Worm (Caenorhabditis elegans) whole organism, L2 larva: Measurements from ENCODE around the gene Y54G2A.40.
A peak's percentile ranks its signal among the peaks of the same experiment; 100 is the strongest.

Experiments
- C34F6.9 ChIP-seq: fragments of 150-350 bp; optimal IDR thresholded peaks from 2 replicates; lab custom pipeline; 2014; ENCODE audit warnings: missing biosample characterization, missing genetic modification characterization
- F13H6.1 ChIP-seq: sonication (generic microtip); optimal IDR thresholded peaks from 2 replicates; lab custom pipeline; 2016; ENCODE audit warnings: missing genetic modification characterization, missing compliant biosample characterization
- Y55F3AM.14 ChIP-seq: fragments of 200-800 bp; sonication (Bioruptor generic); optimal IDR thresholded peaks from 2 replicates; lab custom pipeline; 2018; ENCODE audit warnings: mild to moderate bottlenecking, missing genetic modification characterization, missing compliant biosample characterization
- ZK546.5 ChIP-seq: sonication (generic microtip); optimal IDR thresholded peaks from 2 replicates; lab custom pipeline; 2017; ENCODE audit warnings: missing biosample characterization, missing genetic modification characterization
- aly-2 ChIP-seq: fragments of 150-350 bp; optimal IDR thresholded peaks from 2 replicates; lab custom pipeline; 2014; ENCODE audit warnings: missing biosample characterization, missing genetic modification characterization
- ceh-16 ChIP-seq: fragments of 150-350 bp; optimal IDR thresholded peaks from 2 replicates; lab custom pipeline; 2014; ENCODE audit warnings: missing biosample characterization, missing genetic modification characterization
- crh-2 ChIP-seq: sonication (generic microtip); optimal IDR thresholded peaks from 2 replicates; lab custom pipeline; 2017; ENCODE audit warnings: missing biosample characterization, missing genetic modification characterization
- dmd-4 ChIP-seq: sonication (generic microtip); optimal IDR thresholded peaks from 2 replicates; lab custom pipeline; 2017; ENCODE audit warnings: missing biosample characterization, missing genetic modification characterization
- egl-27 ChIP-seq: sonication (generic microtip); optimal IDR thresholded peaks from 3 replicates; lab custom pipeline; 2017; ENCODE audit warnings: missing biosample characterization, missing genetic modification reagents, missing genetic modification characterization
- elt-1 ChIP-seq: fragments of 150-350 bp; optimal IDR thresholded peaks from 2 replicates; lab custom pipeline; 2014; ENCODE audit warnings: missing biosample characterization, missing genetic modification characterization
- elt-3 ChIP-seq: sonication (generic microtip); optimal IDR thresholded peaks from 2 replicates; lab custom pipeline; 2017; ENCODE audit warnings: missing biosample characterization, missing genetic modification characterization
- fos-1 ChIP-seq: fragments of 150-350 bp; optimal IDR thresholded peaks from 2 replicates; lab custom pipeline; 2014; ENCODE audit warnings: missing biosample characterization, missing genetic modification characterization
- gmeb-1 ChIP-seq: fragments of 150-350 bp; optimal IDR thresholded peaks from 2 replicates; lab custom pipeline; 2014; ENCODE audit warnings: missing biosample characterization, missing genetic modification characterization
- lin-11 ChIP-seq: fragments of 150-350 bp; sonication (generic microtip); optimal IDR thresholded peaks from 2 replicates; lab custom pipeline; 2014; ENCODE audit warnings: missing biosample characterization, missing genetic modification characterization, inconsistent platforms, mixed read lengths
- lin-39 ChIP-seq: fragments of 150-350 bp; optimal IDR thresholded peaks from 2 replicates; lab custom pipeline; 2014; ENCODE audit warnings: missing biosample characterization, missing genetic modification reagents, missing genetic modification characterization
- lsy-2 ChIP-seq, 2 experiments: fragments of 150-350 bp in 1 of 2; sonication (generic microtip) in 1 of 2; optimal IDR thresholded peaks; 2 replicates each; lab custom pipeline; 2014 to 2017; ENCODE audit warnings: missing biosample characterization in 2 of 2, missing genetic modification characterization in 2 of 2
- mab-5 ChIP-seq: fragments of 150-350 bp; optimal IDR thresholded peaks from 2 replicates; lab custom pipeline; 2014; ENCODE audit warnings: missing biosample characterization, missing genetic modification characterization
- mbf-1 ChIP-seq: sonication (generic microtip); optimal IDR thresholded peaks from 2 replicates; lab custom pipeline; 2017; ENCODE audit warnings: missing biosample characterization, missing genetic modification characterization
- mdl-1 ChIP-seq, 2 experiments: fragments of 150-350 bp in 1 of 2; sonication (generic microtip) in 1 of 2; optimal IDR thresholded peaks; 2 replicates each; lab custom pipeline; 2017; ENCODE audit warnings: missing biosample characterization in 2 of 2, missing genetic modification characterization in 2 of 2
- nhr-10 ChIP-seq: sonication (generic microtip); optimal IDR thresholded peaks from 2 replicates; lab custom pipeline; 2017; ENCODE audit warnings: missing biosample characterization, missing genetic modification characterization
- nhr-11 ChIP-seq: fragments of 150-350 bp; optimal IDR thresholded peaks from 2 replicates; lab custom pipeline; 2014; ENCODE audit warnings: missing biosample characterization, missing genetic modification characterization
- nhr-12 ChIP-seq: fragments of 150-350 bp; optimal IDR thresholded peaks from 2 replicates; lab custom pipeline; 2014; ENCODE audit warnings: missing biosample characterization, missing genetic modification characterization
- nhr-129 ChIP-seq: fragments of 150-350 bp; optimal IDR thresholded peaks from 2 replicates; lab custom pipeline; 2014; ENCODE audit warnings: missing biosample characterization, missing genetic modification characterization
- nhr-21 ChIP-seq: fragments of 150-350 bp; optimal IDR thresholded peaks from 2 replicates; lab custom pipeline; 2014; ENCODE audit warnings: missing biosample characterization, missing genetic modification characterization
- nhr-23 ChIP-seq: fragments of 150-350 bp; optimal IDR thresholded peaks from 2 replicates; lab custom pipeline; 2014; ENCODE audit warnings: missing biosample characterization, missing genetic modification reagents, missing genetic modification characterization
- nhr-237 ChIP-seq: fragments of 150-350 bp; optimal IDR thresholded peaks from 2 replicates; lab custom pipeline; 2014; ENCODE audit warnings: missing biosample characterization, missing genetic modification characterization
- nhr-6 ChIP-seq: fragments of 150-350 bp; optimal IDR thresholded peaks from 2 replicates; lab custom pipeline; 2014; ENCODE audit warnings: missing biosample characterization, missing genetic modification characterization
- nhr-77 ChIP-seq: fragments of 150-350 bp; optimal IDR thresholded peaks from 2 replicates; lab custom pipeline; 2014; ENCODE audit warnings: missing biosample characterization, missing genetic modification characterization
- peb-1 ChIP-seq: fragments of 150-350 bp; optimal IDR thresholded peaks from 2 replicates; lab custom pipeline; 2014; ENCODE audit warnings: missing biosample characterization, missing genetic modification characterization
- sem-4 ChIP-seq: fragments of 150-350 bp; optimal IDR thresholded peaks from 2 replicates; lab custom pipeline; 2014; ENCODE audit warnings: missing biosample characterization, missing genetic modification reagents, missing genetic modification characterization
- skn-1 ChIP-seq: sonication (generic microtip); optimal IDR thresholded peaks from 2 replicates; lab custom pipeline; 2017; ENCODE audit warnings: missing biosample characterization, missing genetic modification characterization
- sma-3 ChIP-seq: sonication (generic microtip); optimal IDR thresholded peaks from 2 replicates; lab custom pipeline; 2016; ENCODE audit warnings: missing genetic modification reagents, missing genetic modification characterization, missing compliant biosample characterization
- sma-9 ChIP-seq, 2 experiments: fragments of 150-350 bp in 1 of 2; sonication (generic microtip) in 1 of 2; optimal IDR thresholded peaks; 2 replicates each; lab custom pipeline; 2014 to 2016; ENCODE audit warnings: missing genetic modification characterization in 2 of 2, mild to moderate bottlenecking in 1 of 2, missing biosample characterization in 1 of 2, missing compliant biosample characterization in 1 of 2, missing genetic modification reagents in 1 of 2, moderate library complexity in 1 of 2
- snpc-4 ChIP-seq: fragments of 150-350 bp; optimal IDR thresholded peaks from 2 replicates; lab custom pipeline; 2014; ENCODE audit warnings: missing biosample characterization, missing genetic modification characterization
- unc-39 ChIP-seq: fragments of 150-350 bp; optimal IDR thresholded peaks from 2 replicates; lab custom pipeline; 2014; ENCODE audit warnings: missing biosample characterization, missing genetic modification characterization
- unc-55 ChIP-seq: fragments of 150-350 bp; sonication (generic microtip); optimal IDR thresholded peaks from 3 replicates; lab custom pipeline; 2014; ENCODE audit warnings: missing biosample characterization, missing genetic modification reagents, missing genetic modification characterization
- zag-1 ChIP-seq: fragments of 150-350 bp; optimal IDR thresholded peaks from 2 replicates; lab custom pipeline; 2014; ENCODE audit warnings: missing biosample characterization, missing genetic modification characterization
- ztf-1 ChIP-seq: fragments of 200-800 bp; sonication (Bioruptor generic); conservative IDR thresholded peaks from 2 replicates; pipeline ENCODE4 v1.3.6; 2022; ENCODE audit warnings: missing genetic modification characterization, missing compliant biosample characterization
- ztf-11 ChIP-seq: sonication (generic microtip); optimal IDR thresholded peaks from 2 replicates; lab custom pipeline; 2017; ENCODE audit warnings: missing biosample characterization, missing genetic modification characterization
- ztf-4 ChIP-seq: fragments of 150-350 bp; optimal IDR thresholded peaks from 2 replicates; lab custom pipeline; 2014; ENCODE audit warnings: missing biosample characterization, missing genetic modification characterization

The Y54G2A.40 gene

ce11 chrIV:2858734-2859133, 12.5 kb downstream of the Y54G2A.40 start:
- no peak for TF ChIP-seq nhr-6 (tag; lab: Kevin White, UChicago)
- no peak for TF ChIP-seq lsy-2 (tag; optimal IDR thresholded peaks at IDR 0.05; lab: Kevin White, UChicago)
- no peak for TF ChIP-seq nhr-12 (tag; lab: Kevin White, UChicago)
- no peak for TF ChIP-seq unc-39
- no peak for TF ChIP-seq sma-3 (GFP tag; lab: Kevin White, UChicago)
- TF ChIP-seq ZK546.5 (tag; lab: Kevin White, UChicago): no peak
- TF ChIP-seq ztf-4 (tag; lab: Kevin White, UChicago): no peak
- TF ChIP-seq snpc-4: no peak
- TF ChIP-seq nhr-23 (tag; lab: Kevin White, UChicago): no peak

- TF ChIP-seq snpc-4 (no peak), mdl-1 (tag; optimal IDR thresholded peaks at IDR 0.05; lab: Kevin White, UChicago) (no peak), mab-5 (no peak), dmd-4 (tag; lab: Kevin White, UChicago) (no peak), lsy-2 (tag; optimal IDR thresholded peaks at IDR 0.05; lab: Kevin White, UChicago) (no peak), aly-2 (tag; lab: Kevin White, UChicago) (no peak), peb-1 (no peak), egl-27 (no peak), nhr-237 (tag; lab: Kevin White, UChicago) (no peak), crh-2 (tag; lab: Kevin White, UChicago) (no peak), elt-1 (tag; lab: Kevin White, UChicago) (no peak), nhr-12 (tag; lab: Kevin White, UChicago) (no peak), C34F6.9 (tag; lab: Kevin White, UChicago) (no peak), unc-55 (no peak), unc-39 (no peak), skn-1 (no peak), nhr-6 (tag; lab: Kevin White, UChicago) (no peak), Y55F3AM.14 (GFP tag; lab: Kevin White, UChicago) (no peak), nhr-11 (tag; lab: Kevin White, UChicago) (no peak)
Measured at ce11 chrIV:2864743-2865142, 18.5 kb downstream of the Y54G2A.40 start, which contains the start of gene Y54G2A.16. Y54G2A.16 (minus strand) TSS chrIV:2864843.

ce11 chrIV:2885260-2885659, 39.0 kb downstream of the Y54G2A.40 start:
- peak in 1 of 2 experiments; percentile 11 for TF ChIP-seq lsy-2 (tag; optimal IDR thresholded peaks at IDR 0.05; lab: Kevin White, UChicago)
- TF ChIP-seq Y55F3AM.14 (GFP tag; lab: Kevin White, UChicago): no peak
- no peak for TF ChIP-seq nhr-21 (tag; lab: Kevin White, UChicago)
- TF ChIP-seq dmd-4 (tag; lab: Kevin White, UChicago): no peak
- peak; percentile 26 for TF ChIP-seq nhr-129 (tag; lab: Kevin White, UChicago)
- no peak for TF ChIP-seq nhr-77 (tag; lab: Kevin White, UChicago)
- no peak for TF ChIP-seq aly-2 (tag; lab: Kevin White, UChicago)
- TF ChIP-seq F13H6.1 (tag; lab: Kevin White, UChicago): peak; percentile 94
- TF ChIP-seq, all 48 proteins: peak for 3

- no peak for TF ChIP-seq elt-3 (tag; lab: Kevin White, UChicago)
- TF ChIP-seq nhr-21 (tag; lab: Kevin White, UChicago): no peak
- TF ChIP-seq lin-39 (tag; lab: Kevin White, UChicago): no peak
- TF ChIP-seq mdl-1 (tag; optimal IDR thresholded peaks at IDR 0.05; lab: Kevin White, UChicago): no peak
- no peak for TF ChIP-seq gmeb-1 (tag; lab: Kevin White, UChicago)
- no peak for TF ChIP-seq nhr-237 (tag; lab: Kevin White, UChicago)
- no peak for TF ChIP-seq sma-9 (GFP tag; optimal IDR thresholded peaks at IDR 0.05; lab: Kevin White, UChicago)
- TF ChIP-seq sma-9 (tag; optimal IDR thresholded peaks at IDR 0.05; lab: Kevin White, UChicago): no peak
- no peak for TF ChIP-seq dmd-4 (tag; lab: Kevin White, UChicago)
- no peak for TF ChIP-seq unc-39
- no peak for TF ChIP-seq nhr-23 (tag; lab: Kevin White, UChicago)
- no peak for TF ChIP-seq F13H6.1 (tag; lab: Kevin White, UChicago)
- no peak for TF ChIP-seq lsy-2 (tag; optimal IDR thresholded peaks at IDR 0.05; lab: Kevin White, UChicago)
- TF ChIP-seq mbf-1 (tag; lab: Kevin White, UChicago): no peak
- TF ChIP-seq Y55F3AM.14 (GFP tag; lab: Kevin White, UChicago): no peak
- TF ChIP-seq fos-1 (tag; lab: Kevin White, UChicago): no peak
- no peak for TF ChIP-seq nhr-11 (tag; lab: Kevin White, UChicago)
Measured at ce11 chrIV:2886655-2887054, 40.4 kb downstream of the Y54G2A.40 start, which contains the start of gene dml-1. dml-1 (plus strand) TSS chrIV:2886955.

ce11 chrIV:2887245-2887644, 41.0 kb downstream of the Y54G2A.40 start:
- TF ChIP-seq ztf-4 (tag; lab: Kevin White, UChicago): no peak
- no peak for TF ChIP-seq elt-1 (tag; lab: Kevin White, UChicago)
- no peak for TF ChIP-seq ztf-11
- TF ChIP-seq nhr-237 (tag; lab: Kevin White, UChicago): no peak
- TF ChIP-seq nhr-10 (tag; lab: Kevin White, UChicago): no peak
- TF ChIP-seq egl-27: no peak
- TF ChIP-seq ceh-16: no peak
- TF ChIP-seq zag-1 (tag; lab: Kevin White, UChicago): no peak
- no peak for TF ChIP-seq nhr-129 (tag; lab: Kevin White, UChicago)
- no peak for TF ChIP-seq skn-1
- TF ChIP-seq elt-3 (tag; lab: Kevin White, UChicago): no peak
- no peak for TF ChIP-seq lin-11
- TF ChIP-seq ztf-1: no peak
- TF ChIP-seq Y55F3AM.14 (GFP tag; lab: Kevin White, UChicago): no peak
- no peak for TF ChIP-seq sem-4 (tag; lab: Kevin White, UChicago)
- TF ChIP-seq mdl-1 (tag; optimal IDR thresholded peaks at IDR 0.05; lab: Kevin White, UChicago): no peak
- TF ChIP-seq ZK546.5 (tag; lab: Kevin White, UChicago): no peak
- no peak for TF ChIP-seq C34F6.9 (tag; lab: Kevin White, UChicago)
- TF ChIP-seq, all 48 proteins: peak for 0
